Fruit fly (Drosophila melanogaster): ENCODE results near the gene GstD3.

dm6 chr3R:12405928-12406234 lies 33.0 kb downstream of the GstD3 start, which contains the start of gene Cyp9f2:
- no peak for TF ChIP-seq psq (optimal IDR thresholded peaks at IDR 0.05)
- no peak for TF ChIP-seq h (optimal IDR thresholded peaks at IDR 0.05)
- TF ChIP-seq ttk (optimal IDR thresholded peaks at IDR 0.05), result no peak

All from Kc167 (cell line).